Worm (Caenorhabditis elegans): ENCODE results near the gene H12I19.115.

H12I19.115 gene

ce11 chrIV:14098540-14099098 lies 29.0 kb downstream of the H12I19.115 start:
- TF ChIP-seq D1046.2 (GFP tag; IDR thresholded peaks at IDR 0.05) (no peak), F49E8.2 (tag; optimal IDR thresholded peaks at IDR 0.05; ENCODE audit: borderline replicate concordance) (no peak), T20F7.1 (GFP tag; optimal IDR thresholded peaks at IDR 0.05) (no peak), set-16 (GFP tag; IDR thresholded peaks at IDR 0.05) (peak; percentile 99), unc-130 (GFP tag; optimal IDR thresholded peaks at IDR 0.05) (no peak), mxl-2 (GFP tag; conservative IDR thresholded peaks at IDR 0.05) (no peak), Y48G9A.11 (GFP tag; IDR thresholded peaks at IDR 0.05) (no peak), pqm-1 (tag; optimal IDR thresholded peaks at IDR 0.05) (no peak), Y75B8A.6 (GFP tag; IDR thresholded peaks at IDR 0.05) (no peak), nhr-10 (tag; optimal IDR thresholded peaks at IDR 0.05) (no peak), daf-19 (GFP tag; conservative IDR thresholded peaks at IDR 0.05) (no peak), ztf-7 (tag; optimal IDR thresholded peaks at IDR 0.05) (no peak), egl-27 (tag; optimal IDR thresholded peaks at IDR 0.05) (no peak), sdz-12 (GFP tag; optimal IDR thresholded peaks at IDR 0.05) (no peak), mep-1 (tag; optimal IDR thresholded peaks at IDR 0.05) (no peak), F10B5.3 (tag; optimal IDR thresholded peaks at IDR 0.05) (no peak), nhr-6 (tag; optimal IDR thresholded peaks at IDR 0.05) (no peak), rbr-2 (tag; optimal IDR thresholded peaks at IDR 0.05) (peak; percentile 28), R02D3.7 (tag; optimal IDR thresholded peaks at IDR 0.05) (no peak), unc-62 (GFP tag; optimal IDR thresholded peaks at IDR 0.05 in 1 of 2) (peak in 1 of 2 experiments; percentile 23), unc-62 (tag; optimal IDR thresholded peaks at IDR 0.05) (no peak), lin-38 (GFP tag; IDR thresholded peaks at IDR 0.05) (peak; percentile 30; the same call in 1 of the 2 replicates), dmd-6 (GFP tag; IDR thresholded peaks at IDR 0.05) (no peak), ceh-62 (tag; optimal IDR thresholded peaks at IDR 0.05) (no peak), zip-2 (tag; optimal IDR thresholded peaks at IDR 0.05) (no peak), madf-9 (GFP tag; conservative IDR thresholded peaks at IDR 0.05) (no peak), mes-2 (tag; optimal IDR thresholded peaks at IDR 0.05; ENCODE audit: poor library complexity, severe bottlenecking) (no peak), dve-1 (tag; optimal IDR thresholded peaks at IDR 0.05; ENCODE audit: insufficient read depth) (no peak), lin-13 (GFP tag; optimal IDR thresholded peaks at IDR 0.05) (no peak), zag-1 (tag; optimal IDR thresholded peaks at IDR 0.05) (no peak), aha-1 (tag) (no peak), php-3 (GFP tag; IDR thresholded peaks at IDR 0.05) (0 out of 2 replicates have a peak, but pooled peaks have one; percentile 33), ztf-11 (tag; optimal IDR thresholded peaks at IDR 0.05) (no peak), hlh-30 (tag; optimal IDR thresholded peaks at IDR 0.05; ENCODE audit: insufficient read depth) (no peak), attf-4 (tag; optimal IDR thresholded peaks at IDR 0.05) (no peak), nhr-237 (tag; optimal IDR thresholded peaks at IDR 0.05) (no peak), pha-4 (GFP tag; IDR thresholded peaks at IDR 0.05) (peak; percentile 62; the same call in 1 of the 2 replicates), pha-4 (tag; optimal IDR thresholded peaks at IDR 0.05) (no peak), nhr-76 (tag; optimal IDR thresholded peaks at IDR 0.05) (no peak), lim-7 (GFP tag; IDR thresholded peaks at IDR 0.05) (no peak)

- TF ChIP-seq hlh-11 (tag; optimal IDR thresholded peaks at IDR 0.05) (peak; percentile 6), mxl-3 (GFP tag; optimal IDR thresholded peaks at IDR 0.05) (peak; percentile 20), R02D3.7 (tag; optimal IDR thresholded peaks at IDR 0.05) (no peak), Y48G9A.11 (GFP tag; IDR thresholded peaks at IDR 0.05) (no peak), nhr-6 (tag; optimal IDR thresholded peaks at IDR 0.05) (no peak), Y75B8A.6 (GFP tag; IDR thresholded peaks at IDR 0.05) (no peak), hlh-30 (tag; optimal IDR thresholded peaks at IDR 0.05; ENCODE audit: insufficient read depth) (peak; percentile 10), egl-43 (GFP tag; IDR thresholded peaks at IDR 0.05) (no peak), nhr-28 (tag; optimal IDR thresholded peaks at IDR 0.05) (peak; percentile 4)
These were observed 36.4 kb downstream of the H12I19.115 start, which contains the start of gene noah-2 for ce11 chrIV:14091242-14091641. Gene noah-2 (plus strand): TSS chrIV:14091254.

Data from whole organism, L4 larva.